Worm (Caenorhabditis elegans) whole organism, midembryonic: ENCODE data around the gene nars-2.

Source experiments
- T22C8.4 ChIP-seq: fragments of 200-800 bp; sonication (Bioruptor generic); IDR thresholded peaks from 2 replicates; pipeline ENCODE4 v1.3.6; 2022; ENCODE audit warnings: missing genetic modification characterization, missing compliant biosample characterization
- cog-1 ChIP-seq: sonication (generic microtip); optimal IDR thresholded peaks from 2 replicates; lab custom pipeline; 2016; ENCODE audit warnings: missing genetic modification characterization, missing compliant biosample characterization
- flt-1 ChIP-seq: fragments of 200-800 bp; sonication (Bioruptor generic); IDR thresholded peaks from 2 replicates; pipeline ENCODE4 v1.3.6; 2022; ENCODE audit warnings: missing genetic modification characterization, missing compliant biosample characterization
- klf-2 ChIP-seq: fragments of 200-800 bp; sonication (Bioruptor generic); conservative IDR thresholded peaks from 2 replicates; pipeline ENCODE4 v1.3.6; 2022; ENCODE audit warnings: missing genetic modification reagents, missing genetic modification characterization, missing compliant biosample characterization
- med-1 ChIP-seq: sonication (generic microtip); optimal IDR thresholded peaks from 2 replicates; lab custom pipeline; 2017; ENCODE audit warnings: missing genetic modification characterization, mild to moderate bottlenecking, missing compliant biosample characterization, antibody characterized with exemption, missing genetic modification reagents; ENCODE audit not compliant: insufficient read depth
- ref-1 ChIP-seq: fragments of 200-800 bp; sonication (Bioruptor generic); conservative IDR thresholded peaks from 2 replicates; pipeline ENCODE4 v1.3.6; 2022; ENCODE audit warnings: missing genetic modification reagents, missing genetic modification characterization, missing compliant biosample characterization
- tab-1 ChIP-seq: fragments of 200-800 bp; sonication (Bioruptor generic); IDR thresholded peaks from 2 replicates; pipeline ENCODE4 v1.3.6; 2022; ENCODE audit warnings: missing genetic modification characterization, missing compliant biosample characterization
- ztf-23 ChIP-seq: fragments of 200-800 bp; sonication (Bioruptor generic); IDR thresholded peaks from 2 replicates; pipeline ENCODE4 v1.3.6; 2022; ENCODE audit warnings: missing genetic modification reagents, missing genetic modification characterization, missing compliant biosample characterization
- ztf-29 ChIP-seq: fragments of 200-800 bp; sonication (Bioruptor generic); IDR thresholded peaks from 2 replicates; pipeline ENCODE4 v1.3.6; 2022; ENCODE audit warnings: missing genetic modification reagents, missing genetic modification characterization, missing compliant biosample characterization

nars-2 gene

ce11 chrIII:11500647-11501046, at the start of gene nars-2:
TSS of gene nars-2 (minus strand) at chrIII:11500747.
- no peak for TF ChIP-seq ztf-23
- no peak for TF ChIP-seq klf-2
- TF ChIP-seq tab-1 = no peak
- TF ChIP-seq ref-1 = no peak
- TF ChIP-seq med-1 = no peak
- TF ChIP-seq cog-1 = no peak
- no peak for TF ChIP-seq flt-1 (GFP tag; lab: Robert Waterston, UW)
- TF ChIP-seq ztf-29 (GFP tag; lab: Robert Waterston, UW) = no peak
- no peak for TF ChIP-seq T22C8.4

DNA sequence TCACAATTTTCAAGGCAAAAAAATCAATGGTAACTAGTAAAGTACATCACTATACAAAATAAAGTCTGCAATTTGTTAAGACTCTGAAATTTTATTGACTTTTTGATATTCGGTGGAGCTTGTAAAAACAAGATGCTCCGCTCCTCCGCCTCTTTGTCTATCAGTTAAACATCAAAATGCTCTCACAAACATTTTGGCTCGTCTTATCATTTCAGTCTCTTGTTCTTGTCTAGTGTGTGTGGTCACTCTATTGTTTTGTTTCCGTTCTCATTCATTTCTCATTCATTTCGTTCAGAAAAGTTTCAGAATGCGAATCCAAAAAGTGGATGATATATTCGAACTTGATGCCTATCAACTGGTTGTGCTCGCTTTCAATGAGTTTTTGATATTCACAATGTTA, 47.5 kb upstream of the nars-2 start, which contains the start of gene Y66D12A.13:
Y66D12A.13 (plus strand) TSS at position 301 of the 400 bp plus-strand sequence.
- no peak for TF ChIP-seq flt-1 (GFP tag; lab: Robert Waterston, UW)
- no peak for TF ChIP-seq ref-1
- no peak for TF ChIP-seq med-1
- TF ChIP-seq klf-2 = no peak
- TF ChIP-seq cog-1 = no peak
- TF ChIP-seq tab-1 = no peak
- no peak for TF ChIP-seq ztf-23
- no peak for TF ChIP-seq ztf-29 (GFP tag; lab: Robert Waterston, UW)
- TF ChIP-seq T22C8.4 = no peak

- TF ChIP-seq med-1 = no peak
- TF ChIP-seq flt-1 (GFP tag; lab: Robert Waterston, UW) = no peak
- no peak for TF ChIP-seq ref-1
- no peak for TF ChIP-seq ztf-29 (GFP tag; lab: Robert Waterston, UW)
- TF ChIP-seq ztf-23 = no peak
Measured at ce11 chrIII:11544947-11545346, 44.4 kb upstream of the nars-2 start.

DNA sequence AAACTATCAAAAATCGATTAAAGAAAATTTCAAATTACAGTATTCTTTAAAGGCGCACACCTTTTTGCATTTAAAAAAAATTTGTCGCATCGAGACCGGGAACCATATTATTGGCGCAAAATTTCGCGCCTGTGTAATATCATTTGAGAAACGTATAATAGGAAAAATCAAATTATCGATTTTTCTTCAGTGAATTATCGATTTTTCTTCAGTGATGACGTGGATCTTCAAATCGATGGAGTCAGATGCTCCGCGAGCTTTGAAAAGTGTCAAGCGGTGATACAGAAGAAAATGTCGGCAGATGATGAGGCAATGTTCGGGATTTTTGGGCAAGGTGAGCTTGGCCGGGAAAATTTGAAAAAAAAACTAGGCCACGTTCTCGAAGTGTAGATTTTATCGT, 34.9 kb upstream of the nars-2 start:
- TF ChIP-seq cog-1 = no peak
- peak; percentile 61; the same call in 1 of the 2 replicates for TF ChIP-seq T22C8.4
- TF ChIP-seq ztf-29 (GFP tag; lab: Robert Waterston, UW) = no peak
- TF ChIP-seq tab-1 = no peak
- TF ChIP-seq med-1 = no peak
- TF ChIP-seq flt-1 (GFP tag; lab: Robert Waterston, UW) = no peak
- TF ChIP-seq klf-2 = no peak
- no peak for TF ChIP-seq ztf-23

- TF ChIP-seq ztf-23 (no peak), cog-1 (no peak), klf-2 (no peak), flt-1 (GFP tag; lab: Robert Waterston, UW) (no peak), med-1 (no peak), T22C8.4 (no peak), ref-1 (no peak), tab-1 (no peak)
Measured at ce11 chrIII:11534624-11535079, 34.1 kb upstream of the nars-2 start, which contains the start of gene nrps-1. TSS of gene nrps-1 (plus strand) at chrIII:11534674.

- no peak for TF ChIP-seq klf-2
- no peak for TF ChIP-seq ztf-23
- no peak for TF ChIP-seq tab-1
- no peak for TF ChIP-seq ref-1
- no peak for TF ChIP-seq T22C8.4
- TF ChIP-seq med-1 = no peak
- no peak for TF ChIP-seq flt-1 (GFP tag; lab: Robert Waterston, UW)
- no peak for TF ChIP-seq ztf-29 (GFP tag; lab: Robert Waterston, UW)
- no peak for TF ChIP-seq cog-1
Measured at ce11 chrIII:11526396-11526795, 25.8 kb upstream of the nars-2 start, which contains the start of gene xpb-1. TSS of gene xpb-1 (plus strand) at chrIII:11526657.

DNA sequence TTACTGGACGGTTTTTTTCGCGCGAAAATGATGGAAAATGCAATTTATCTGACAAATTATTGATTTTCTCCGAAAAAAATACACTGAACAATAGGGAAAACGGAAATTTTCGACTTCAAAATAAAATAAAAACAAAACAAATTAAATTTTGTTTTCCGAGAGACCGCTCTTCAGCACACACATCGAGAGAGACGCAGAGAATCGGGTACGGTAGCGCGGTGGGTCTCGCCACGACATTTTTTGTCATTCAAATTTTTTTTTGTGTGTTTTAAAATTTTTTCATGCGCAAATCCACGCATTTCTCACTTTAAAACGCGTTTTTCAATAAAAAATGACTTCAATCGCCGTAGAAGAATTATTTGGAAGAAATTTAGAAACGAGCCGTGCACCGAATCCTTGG, 23.5 kb upstream of the nars-2 start:
- TF ChIP-seq ztf-29 (GFP tag; lab: Robert Waterston, UW) = no peak
- TF ChIP-seq T22C8.4 = no peak

DNA sequence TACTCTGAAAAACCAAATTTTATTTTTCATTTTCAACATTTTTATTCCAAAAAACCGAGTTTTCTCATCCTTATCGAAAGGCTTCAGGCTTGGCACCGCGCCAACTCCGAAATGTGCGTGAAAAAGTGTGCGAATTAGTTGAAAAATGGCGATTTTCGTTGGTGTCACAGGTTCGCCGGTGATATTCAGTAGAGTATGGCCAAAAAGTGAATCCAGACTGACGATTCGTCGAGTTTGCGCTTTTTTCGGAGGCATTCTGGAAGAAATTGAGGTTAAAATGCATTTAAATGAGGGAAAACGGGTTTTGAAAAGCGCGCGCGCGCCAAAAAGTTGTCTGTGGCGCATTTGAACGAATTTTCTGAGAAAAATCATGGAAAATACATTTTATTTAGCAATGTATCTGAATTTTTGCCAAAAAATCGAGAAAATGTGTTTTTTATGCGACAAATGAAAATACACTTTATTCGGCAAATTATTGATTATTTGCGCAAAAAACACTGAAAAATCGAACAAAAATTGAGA, 23.0 kb upstream of the nars-2 start, which contains the start of the genes Y66D12A.16 and such-1:
Y66D12A.16 (plus strand) TSS at position 51 of the 522 bp plus-strand sequence.
such-1 (minus strand) TSS at position 256 of the 522 bp plus-strand sequence.
- TF ChIP-seq tab-1 (no peak), klf-2 (no peak), med-1 (no peak), cog-1 (no peak), flt-1 (GFP tag; lab: Robert Waterston, UW) (no peak), ref-1 (no peak), ztf-29 (GFP tag; lab: Robert Waterston, UW) (no peak), ztf-23 (no peak), T22C8.4 (no peak)

DNA sequence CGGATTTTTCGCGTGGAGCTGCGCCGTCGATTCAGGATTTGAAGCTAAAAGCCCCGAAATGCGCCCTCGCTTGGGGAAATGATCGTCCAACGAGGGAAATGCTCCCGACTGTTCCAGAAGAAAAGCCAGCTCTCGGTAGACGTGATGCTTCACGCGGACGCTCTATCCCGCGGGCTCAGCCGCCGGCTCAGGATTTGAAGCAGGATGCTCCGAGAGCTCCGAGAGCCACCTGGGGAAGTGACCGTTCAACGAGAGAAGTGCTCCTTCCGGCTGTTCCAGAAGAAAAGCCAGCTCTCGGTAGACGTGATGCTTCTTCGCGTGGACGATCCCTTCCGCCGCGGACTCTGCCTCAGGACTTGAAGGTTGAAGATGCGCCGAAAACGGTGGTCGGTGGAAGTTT, 10.3 kb upstream of the nars-2 start:
- TF ChIP-seq tab-1 = no peak

DNA sequence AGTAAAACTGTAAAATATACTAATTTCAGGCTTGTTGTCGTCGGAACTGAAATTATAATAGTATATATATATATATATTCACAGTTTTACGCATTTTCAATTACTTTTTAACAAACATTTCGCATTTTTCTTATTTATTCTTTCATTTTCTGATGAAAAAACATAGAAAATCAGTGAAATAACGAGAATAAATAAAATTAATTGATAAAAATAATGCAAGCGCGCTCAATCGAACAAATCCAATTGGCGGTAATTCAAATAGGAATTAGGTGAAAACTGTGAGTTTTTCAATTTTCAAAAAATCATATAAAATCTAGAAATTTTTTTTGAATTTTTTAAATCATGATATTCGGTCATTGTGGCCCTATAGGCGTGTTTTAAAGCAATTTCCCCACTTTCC, 9.6 kb upstream of the nars-2 start:
- no peak for TF ChIP-seq T22C8.4
- no peak for TF ChIP-seq tab-1
- TF ChIP-seq ref-1 = no peak
- no peak for TF ChIP-seq cog-1
- no peak for TF ChIP-seq med-1
- no peak for TF ChIP-seq ztf-29 (GFP tag; lab: Robert Waterston, UW)
- no peak for TF ChIP-seq ztf-23
- TF ChIP-seq klf-2 = no peak

ce11 chrIII:11508816-11509215, 8.3 kb upstream of the nars-2 start, which contains the start of gene Y66D12A.19:
TSS of gene Y66D12A.19 (plus strand) at chrIII:11509081.
- no peak for TF ChIP-seq cog-1
- no peak for TF ChIP-seq flt-1 (GFP tag; lab: Robert Waterston, UW)

- no peak for TF ChIP-seq T22C8.4
- no peak for TF ChIP-seq cog-1
- no peak for TF ChIP-seq klf-2
- TF ChIP-seq flt-1 (GFP tag; lab: Robert Waterston, UW) = no peak
- TF ChIP-seq ztf-23 = no peak
- TF ChIP-seq ztf-29 (GFP tag; lab: Robert Waterston, UW) = 0 out of 2 replicates have a peak, but pooled peaks have one; percentile 36
Measured at ce11 chrIII:11505621-11506020, 5.1 kb upstream of the nars-2 start.
